Worm (Caenorhabditis elegans) whole organism, L1 larva: Measurements from ENCODE around the gene hic-1.

Source experiments
- C04F5.9 ChIP-seq: sonication (generic microtip); optimal IDR thresholded peaks from 2 replicates; lab custom pipeline; 2016; ENCODE audit warnings: missing genetic modification characterization, missing compliant biosample characterization
- F16B12.6 ChIP-seq: fragments of 150-350 bp; optimal IDR thresholded peaks from 2 replicates; lab custom pipeline; 2014; ENCODE audit warnings: missing biosample characterization, missing genetic modification characterization
- ama-1 ChIP-seq: fragments of 150-350 bp; optimal IDR thresholded peaks from 2 replicates; lab custom pipeline; 2014
- ceh-88 ChIP-seq: fragments of 200-800 bp; sonication (Bioruptor generic); IDR thresholded peaks from 2 replicates; pipeline ENCODE4 v1.3.6; 2022; ENCODE audit warnings: missing genetic modification characterization, missing compliant biosample characterization
- efl-1 ChIP-seq, 4 experiments: fragments of 150-350 bp; optimal IDR thresholded peaks in 3 of 4; peaks in 1 of 4; 1 replicate in 1 of 4; 2 replicates in 3 of 4; lab custom pipeline; 2014; ENCODE audit warnings: missing biosample characterization in 2 of 4, missing genetic modification characterization in 2 of 4, missing genetic modification reagents in 2 of 4
- egl-13 ChIP-seq: sonication (generic microtip); optimal IDR thresholded peaks from 2 replicates; lab custom pipeline; 2016; ENCODE audit warnings: missing genotype, missing genetic modification reagents, missing genetic modification characterization, missing compliant biosample characterization
- elt-2 ChIP-seq: sonication (generic microtip); optimal IDR thresholded peaks from 2 replicates; lab custom pipeline; 2016; ENCODE audit warnings: missing genetic modification characterization, mild to moderate bottlenecking, inconsistent platforms, missing compliant biosample characterization, missing genetic modification reagents
- elt-3 ChIP-seq, 6 experiments: fragments of 150-350 bp in 1 of 6; sonication (generic microtip); optimal IDR thresholded peaks; 2 replicates each; lab custom pipeline; 2017 to 2018; ENCODE audit warnings: missing biosample characterization in 6 of 6, missing genetic modification characterization in 6 of 6, inconsistent platforms in 1 of 6
- ets-5 ChIP-seq: fragments of 200-800 bp; sonication (Bioruptor generic); IDR thresholded peaks from 2 replicates; pipeline ENCODE4 v1.3.6; 2022; ENCODE audit warnings: missing genetic modification characterization, missing compliant biosample characterization
- fkh-10 ChIP-seq: sonication (generic microtip); optimal IDR thresholded peaks from 2 replicates; lab custom pipeline; 2017; ENCODE audit warnings: missing biosample characterization, missing genetic modification reagents, missing genetic modification characterization
- fkh-8 ChIP-seq: sonication (generic microtip); optimal IDR thresholded peaks from 2 replicates; lab custom pipeline; 2016; ENCODE audit warnings: mild to moderate bottlenecking, missing genetic modification characterization, missing compliant biosample characterization
- fos-1 ChIP-seq: fragments of 150-350 bp; optimal IDR thresholded peaks from 2 replicates; lab custom pipeline; 2014; ENCODE audit warnings: missing biosample characterization, missing genetic modification characterization
- grh-1 ChIP-seq: fragments of 200-800 bp; sonication (Bioruptor generic); IDR thresholded peaks from 2 replicates; pipeline ENCODE4 v1.3.6; 2022; ENCODE audit warnings: missing genetic modification reagents, missing genetic modification characterization, missing compliant biosample characterization
- hlh-17 ChIP-seq: fragments of 200-800 bp; sonication (Bioruptor generic); optimal IDR thresholded peaks from 2 replicates; lab custom pipeline; 2018; ENCODE audit warnings: missing genetic modification characterization, mild to moderate bottlenecking, missing compliant biosample characterization, moderate library complexity, borderline replicate concordance
- hlh-4 ChIP-seq: sonication (generic microtip); optimal IDR thresholded peaks from 2 replicates; lab custom pipeline; 2016; ENCODE audit warnings: mild to moderate bottlenecking, missing genetic modification characterization, missing compliant biosample characterization
- hpl-2 ChIP-seq: fragments of 150-350 bp; optimal IDR thresholded peaks from 2 replicates; lab custom pipeline; 2014; ENCODE audit warnings: missing biosample characterization, missing genetic modification reagents, missing genetic modification characterization
- irx-1 ChIP-seq: sonication (generic microtip); optimal IDR thresholded peaks from 2 replicates; lab custom pipeline; 2016; ENCODE audit warnings: missing genetic modification characterization, missing compliant biosample characterization
- jun-1 ChIP-seq: fragments of 150-350 bp; optimal IDR thresholded peaks from 2 replicates; lab custom pipeline; 2014; ENCODE audit warnings: missing biosample characterization, missing genetic modification reagents, missing genetic modification characterization
- lin-14 ChIP-seq: fragments of 200-800 bp; sonication (Bioruptor generic); optimal IDR thresholded peaks from 2 replicates; lab custom pipeline; 2018; ENCODE audit warnings: mild to moderate bottlenecking, missing genetic modification characterization, moderate library complexity, missing compliant biosample characterization
- lin-35 ChIP-seq, 2 experiments: fragments of 150-350 bp; optimal IDR thresholded peaks; 2 replicates each; lab custom pipeline; 2014; ENCODE audit warnings: missing biosample characterization in 2 of 2, missing genetic modification characterization in 2 of 2, missing genetic modification reagents in 2 of 2
- lin-39 ChIP-seq: fragments of 150-350 bp; optimal IDR thresholded peaks from 2 replicates; lab custom pipeline; 2014; ENCODE audit warnings: missing biosample characterization, missing genetic modification reagents, missing genetic modification characterization
- lsy-2 ChIP-seq, 2 experiments: fragments of 150-350 bp; optimal IDR thresholded peaks; 2 replicates each; lab custom pipeline; 2014; ENCODE audit warnings: missing biosample characterization in 2 of 2, missing genetic modification characterization in 2 of 2
- mdl-1 ChIP-seq, 2 experiments: fragments of 150-350 bp; optimal IDR thresholded peaks; 2 replicates each; lab custom pipeline; 2014 to 2017; ENCODE audit warnings: missing biosample characterization in 2 of 2, missing genetic modification characterization in 2 of 2, inconsistent platforms in 1 of 2
- mep-1 ChIP-seq: fragments of 150-350 bp; optimal IDR thresholded peaks from 2 replicates; lab custom pipeline; 2014; ENCODE audit warnings: missing biosample characterization, missing genetic modification characterization
- nhr-11 ChIP-seq: fragments of 150-350 bp; optimal IDR thresholded peaks from 2 replicates; lab custom pipeline; 2014; ENCODE audit warnings: missing biosample characterization, missing genetic modification characterization
- nhr-28 ChIP-seq: fragments of 150-350 bp; optimal IDR thresholded peaks from 2 replicates; lab custom pipeline; 2014; ENCODE audit warnings: missing biosample characterization, missing genetic modification characterization
- nhr-47 ChIP-seq: sonication (generic microtip); optimal IDR thresholded peaks from 2 replicates; lab custom pipeline; 2016; ENCODE audit warnings: mild to moderate bottlenecking, missing genetic modification characterization, moderate library complexity, missing compliant biosample characterization
- nhr-77 ChIP-seq: fragments of 150-350 bp; optimal IDR thresholded peaks from 2 replicates; lab custom pipeline; 2014; ENCODE audit warnings: missing biosample characterization, missing genetic modification characterization
- nhr-85 ChIP-seq: sonication (generic microtip); peaks from one replicate; lab custom pipeline; 2016; ENCODE audit warnings: missing genetic modification characterization, inconsistent platforms, missing compliant biosample characterization
- pqm-1 ChIP-seq: sonication (generic microtip); optimal IDR thresholded peaks from 3 replicates; lab custom pipeline; 2017; ENCODE audit warnings: missing biosample characterization, missing genetic modification characterization
- rnt-1 ChIP-seq: sonication (generic microtip); optimal IDR thresholded peaks from 2 replicates; lab custom pipeline; 2016; ENCODE audit warnings: mild to moderate bottlenecking, missing genetic modification characterization, moderate library complexity, missing compliant biosample characterization
- snpc-4 ChIP-seq: fragments of 150-350 bp; optimal IDR thresholded peaks from 2 replicates; lab custom pipeline; 2014; ENCODE audit warnings: missing biosample characterization, missing genetic modification characterization
- snu-23 ChIP-seq: sonication (generic microtip); optimal IDR thresholded peaks from 2 replicates; lab custom pipeline; 2016; ENCODE audit warnings: missing genetic modification characterization, missing compliant biosample characterization
- sox-4 ChIP-seq: sonication (generic microtip); optimal IDR thresholded peaks from 2 replicates; lab custom pipeline; 2016; ENCODE audit warnings: missing genetic modification characterization, missing compliant biosample characterization
- swsn-7 ChIP-seq: sonication (generic microtip); optimal IDR thresholded peaks from 2 replicates; lab custom pipeline; 2016; ENCODE audit warnings: missing genetic modification characterization, missing compliant biosample characterization
- unc-62 ChIP-seq: fragments of 150-350 bp; optimal IDR thresholded peaks from 2 replicates; lab custom pipeline; 2014; ENCODE audit warnings: missing biosample characterization, missing genetic modification reagents, missing genetic modification characterization
- unc-86 ChIP-seq: sonication (generic microtip); optimal IDR thresholded peaks from 2 replicates; lab custom pipeline; 2016; ENCODE audit warnings: missing genetic modification characterization, missing compliant biosample characterization
- unc-98 ChIP-seq: fragments of 200-800 bp; sonication (Bioruptor generic); IDR thresholded peaks from 2 replicates; pipeline ENCODE4 v1.3.6; 2022; ENCODE audit warnings: missing genetic modification characterization, missing compliant biosample characterization
- vab-15 ChIP-seq: sonication (generic microtip); optimal IDR thresholded peaks from 2 replicates; lab custom pipeline; 2017; ENCODE audit warnings: missing genotype, mild to moderate bottlenecking, missing genetic modification characterization, missing compliant biosample characterization
- ztf-11 ChIP-seq, 2 experiments: sonication (generic microtip); optimal IDR thresholded peaks; 2 replicates each; lab custom pipeline; 2016 to 2017; ENCODE audit warnings: missing genetic modification characterization in 2 of 2, missing biosample characterization in 1 of 2, missing compliant biosample characterization in 1 of 2
- ztf-4 ChIP-seq: fragments of 150-350 bp; optimal IDR thresholded peaks from 2 replicates; lab custom pipeline; 2014; ENCODE audit warnings: missing biosample characterization, missing genetic modification characterization

hic-1 gene

ce11 chrX:6607599-6607998 is 9.0 kb upstream of the hic-1 start:
- TF ChIP-seq fkh-8 (tag; lab: Kevin White, UChicago) (no peak), fos-1 (tag; lab: Kevin White, UChicago) (peak; percentile 4), unc-62 (GFP tag; lab: Kevin White, UChicago) (no peak), hlh-17 (GFP tag; lab: Kevin White, UChicago) (no peak), vab-15 (tag; lab: Kevin White, UChicago) (no peak), nhr-85 (no peak), mep-1 (no peak), pqm-1 (peak; percentile 2), elt-2 (tag; lab: Kevin White, UChicago) (peak; percentile 47), lin-35 (GFP tag; optimal IDR thresholded peaks at IDR 0.05; lab: Kevin White, UChicago) (peak in 1 of 2 experiments; percentile 34), nhr-28 (tag; lab: Kevin White, UChicago) (no peak), nhr-77 (no peak), elt-3 (tag; optimal IDR thresholded peaks at IDR 0.05; lab: Kevin White, UChicago) (no peak), ama-1 (lab: Kevin White, UChicago) (no peak), unc-86 (tag; lab: Kevin White, UChicago) (no peak), efl-1 (optimal IDR thresholded peaks at IDR 0.05; lab: Kevin White, UChicago) (no peak), efl-1 (GFP tag; optimal IDR thresholded peaks at IDR 0.05 in 1 of 2; lab: Kevin White, UChicago) (peak in 1 of 2 experiments; percentile 83), hpl-2 (GFP tag; lab: Kevin White, UChicago) (no peak), unc-98 (no peak), rnt-1 (no peak), lin-39 (no peak), mdl-1 (tag; optimal IDR thresholded peaks at IDR 0.05; lab: Kevin White, UChicago) (no peak), ets-5 (no peak), nhr-11 (tag; lab: Kevin White, UChicago) (no peak)

- TF ChIP-seq lin-14 (peak; percentile 0), efl-1 (optimal IDR thresholded peaks at IDR 0.05; lab: Kevin White, UChicago) (no peak), efl-1 (GFP tag; optimal IDR thresholded peaks at IDR 0.05 in 1 of 2; lab: Kevin White, UChicago) (peak in 1 of 2 experiments; percentile 73), ztf-11 (tag; optimal IDR thresholded peaks at IDR 0.05; lab: Kevin White, UChicago) (no peak), jun-1 (peak; percentile 5), grh-1 (GFP tag; lab: Robert Waterston, UW) (no peak), elt-3 (tag; optimal IDR thresholded peaks at IDR 0.05; lab: Kevin White, UChicago) (no peak), elt-2 (tag; lab: Kevin White, UChicago) (peak; percentile 89), ztf-4 (tag; lab: Kevin White, UChicago) (no peak), mdl-1 (tag; optimal IDR thresholded peaks at IDR 0.05; lab: Kevin White, UChicago) (peak in 1 of 2 experiments; percentile 9), irx-1 (tag; lab: Kevin White, UChicago) (no peak), lin-35 (GFP tag; optimal IDR thresholded peaks at IDR 0.05; lab: Kevin White, UChicago) (peak in 1 of 2 experiments; percentile 43), pqm-1 (no peak)
Observed at ce11 chrX:6606991-6607390, 8.4 kb upstream of the hic-1 start, which contains the start of gene cpr-6. cpr-6 (plus strand) TSS chrX:6607207.

DNA sequence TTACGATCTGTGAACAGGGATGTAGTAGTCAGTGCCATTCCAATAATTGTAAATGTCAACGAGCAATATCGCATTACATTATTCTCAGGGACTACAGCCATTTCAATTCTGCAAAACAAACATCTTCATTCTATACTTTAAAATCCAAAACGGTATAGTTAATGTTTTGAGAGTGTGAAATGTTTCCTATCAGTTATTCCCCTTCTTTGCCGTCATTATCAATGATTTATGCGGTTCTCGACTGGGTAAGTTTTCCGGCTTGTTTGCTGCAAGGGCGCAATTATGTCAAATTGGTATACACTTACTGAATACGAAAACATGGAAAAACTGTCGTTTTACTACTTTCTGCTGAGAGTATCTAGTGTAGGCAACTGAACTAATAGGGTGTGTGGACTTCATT is 4.5 kb upstream of the hic-1 start, which contains the start of gene F23G4.1:
TSS of gene F23G4.1 (minus strand) at position 101 of the 400 bp plus-strand sequence.
- TF ChIP-seq ceh-88 (GFP tag; lab: Robert Waterston, UW): no peak
- no peak for TF ChIP-seq nhr-47
- no peak for TF ChIP-seq irx-1 (tag; lab: Kevin White, UChicago)
- TF ChIP-seq C04F5.9 (tag; lab: Kevin White, UChicago): no peak
- TF ChIP-seq swsn-7 (tag; lab: Kevin White, UChicago): no peak
- TF ChIP-seq F16B12.6 (tag; lab: Kevin White, UChicago): no peak
- TF ChIP-seq hlh-4 (tag; lab: Kevin White, UChicago): no peak
- TF ChIP-seq sox-4 (tag; lab: Kevin White, UChicago): no peak
- TF ChIP-seq jun-1: no peak
- TF ChIP-seq, all 84 proteins: peak for 0

- TF ChIP-seq lin-39: no peak
- TF ChIP-seq lsy-2 (tag; optimal IDR thresholded peaks at IDR 0.05; lab: Kevin White, UChicago): no peak
- TF ChIP-seq ets-5: no peak
- no peak for TF ChIP-seq irx-1 (tag; lab: Kevin White, UChicago)
- no peak for TF ChIP-seq fkh-10 (GFP tag; lab: Kevin White, UChicago)
- no peak for TF ChIP-seq ama-1 (lab: Kevin White, UChicago)
- no peak for TF ChIP-seq snpc-4 (tag; lab: Kevin White, UChicago)
- TF ChIP-seq snu-23 (GFP tag; lab: Kevin White, UChicago): no peak
- TF ChIP-seq egl-13: no peak
- no peak for TF ChIP-seq ztf-4 (tag; lab: Kevin White, UChicago)
- TF ChIP-seq pqm-1: no peak
- TF ChIP-seq F16B12.6 (tag; lab: Kevin White, UChicago): no peak
Observed at ce11 chrX:6601967-6602366, 3.3 kb upstream of the hic-1 start.
